Fruit fly (Drosophila melanogaster) whole organism, embryonic: ENCODE data around the gene Son.

Experiments
- Abd-B ChIP-seq: fragments of 200-800 bp; sonication (Bioruptor generic); optimal IDR thresholded peaks from 2 replicates; lab custom pipeline; 2018; ENCODE audit warnings: missing biosample characterization, mild to moderate bottlenecking, missing genetic modification characterization, moderate library complexity
- Bdp1 ChIP-seq: fragments of 200-800 bp; sonication (Bioruptor generic); optimal IDR thresholded peaks from 3 replicates; lab custom pipeline; 2016; ENCODE audit warnings: missing biosample characterization, missing genetic modification characterization
- CG10366 ChIP-seq: fragments of 200-800 bp; sonication (Bioruptor generic); IDR thresholded peaks from 2 replicates; pipeline ENCODE4 v1.3.6; 2022; ENCODE audit warnings: missing biosample characterization, missing genetic modification characterization
- CG10959 ChIP-seq: fragments of 200-800 bp; sonication (Bioruptor generic); IDR thresholded peaks from 2 replicates; pipeline ENCODE4 v1.3.6; 2022; ENCODE audit warnings: missing biosample characterization, missing genetic modification characterization
- CG11456 ChIP-seq: fragments of 200-800 bp; sonication (Bioruptor generic); IDR thresholded peaks from 3 replicates; pipeline ENCODE4 v1.3.6; 2022; ENCODE audit warnings: missing biosample characterization, missing genetic modification characterization
- CG12299 ChIP-seq: fragments of 200-800 bp; sonication (Bioruptor generic); optimal IDR thresholded peaks from 2 replicates; lab custom pipeline; 2018; ENCODE audit warnings: missing biosample characterization, mild to moderate bottlenecking, missing genetic modification characterization
- CG13624 ChIP-seq: fragments of 200-800 bp; sonication (Bioruptor generic); optimal IDR thresholded peaks from 2 replicates; lab custom pipeline; 2016; ENCODE audit warnings: missing biosample characterization, missing genetic modification characterization
- CG14014 ChIP-seq: fragments of 200-800 bp; sonication (Bioruptor generic); IDR thresholded peaks from 2 replicates; pipeline ENCODE4 v1.3.6; 2022; ENCODE audit warnings: missing biosample characterization, missing genetic modification characterization
- CG15011 ChIP-seq: fragments of 200-800 bp; sonication (Bioruptor generic); optimal IDR thresholded peaks from 3 replicates; lab custom pipeline; 2018; ENCODE audit warnings: missing biosample characterization, mild to moderate bottlenecking, missing genetic modification characterization
- CG17361 ChIP-seq: fragments of 200-800 bp; sonication (Bioruptor generic); IDR thresholded peaks from 3 replicates; pipeline ENCODE4 v1.3.6; 2022; ENCODE audit warnings: missing biosample characterization, missing genetic modification characterization
- CG1792 ChIP-seq: fragments of 200-800 bp; sonication (Bioruptor generic); optimal IDR thresholded peaks from 2 replicates; lab custom pipeline; 2016; ENCODE audit warnings: missing biosample characterization, missing genetic modification characterization
- CG18262 ChIP-seq: fragments of 200-800 bp; optimal IDR thresholded peaks from 3 replicates; lab custom pipeline; 2019; ENCODE audit warnings: missing biosample characterization, mild to moderate bottlenecking, missing genetic modification characterization, moderate library complexity
- CG2712 ChIP-seq: fragments of 200-800 bp; optimal IDR thresholded peaks from 3 replicates; lab custom pipeline; 2019; ENCODE audit warnings: missing biosample characterization, mild to moderate bottlenecking, missing genetic modification characterization, moderate library complexity
- CG2889 ChIP-seq: fragments of 200-800 bp; sonication (Bioruptor generic); IDR thresholded peaks from 3 replicates; pipeline ENCODE4 v1.3.6; 2022; ENCODE audit warnings: missing biosample characterization, missing genetic modification characterization
- CG31441 ChIP-seq: fragments of 200-800 bp; sonication (Bioruptor generic); IDR thresholded peaks from 2 replicates; pipeline ENCODE4 v1.3.6; 2022; ENCODE audit warnings: missing biosample characterization, missing genetic modification characterization
- CG33213 ChIP-seq: fragments of 200-800 bp; sonication (Bioruptor generic); optimal IDR thresholded peaks from 3 replicates; lab custom pipeline; 2016; ENCODE audit warnings: missing biosample characterization, missing genetic modification characterization
- CG43689 ChIP-seq: fragments of 200-800 bp; sonication (Bioruptor generic); IDR thresholded peaks from 2 replicates; pipeline ENCODE4 v1.3.6; 2022; ENCODE audit warnings: missing biosample characterization, missing genetic modification characterization
- CG6272 ChIP-seq: fragments of 200-800 bp; sonication (Bioruptor generic); IDR thresholded peaks from 2 replicates; pipeline ENCODE4 v1.3.6; 2022; ENCODE audit warnings: missing biosample characterization, missing genetic modification characterization
- CG7271 ChIP-seq: fragments of 200-800 bp; sonication (Bioruptor generic); optimal IDR thresholded peaks from 2 replicates; lab custom pipeline; 2018; ENCODE audit warnings: missing biosample characterization, mild to moderate bottlenecking, missing genetic modification characterization, moderate library complexity
- CG7372 ChIP-seq: fragments of 200-800 bp; sonication (Bioruptor generic); IDR thresholded peaks from 2 replicates; pipeline ENCODE4 v1.3.6; 2022; ENCODE audit warnings: missing biosample characterization, missing genetic modification characterization
- CG7745 ChIP-seq: fragments of 200-800 bp; sonication (Bioruptor generic); optimal IDR thresholded peaks from 2 replicates; lab custom pipeline; 2018; ENCODE audit warnings: missing biosample characterization, mild to moderate bottlenecking, missing genetic modification characterization, moderate library complexity
- CG8478 ChIP-seq: fragments of >200 bp; optimal IDR thresholded peaks from 2 replicates; lab custom pipeline; 2018
- CG9876 ChIP-seq: fragments of 200-800 bp; sonication (Bioruptor generic); optimal IDR thresholded peaks from 2 replicates; lab custom pipeline; 2016; ENCODE audit warnings: missing biosample characterization, missing genetic modification characterization
- Camta ChIP-seq: fragments of 200-800 bp; sonication (Bioruptor generic); optimal IDR thresholded peaks from 2 replicates; lab custom pipeline; 2016; ENCODE audit warnings: missing biosample characterization, missing genetic modification characterization
- D19A ChIP-seq: fragments of 200-800 bp; optimal IDR thresholded peaks from 3 replicates; lab custom pipeline; 2019; ENCODE audit warnings: missing biosample characterization, mild to moderate bottlenecking, missing genetic modification characterization, moderate library complexity
- Dbx ChIP-seq: fragments of 200-800 bp; sonication (Bioruptor generic); IDR thresholded peaks from 3 replicates; pipeline ENCODE4 v1.3.6; 2022; ENCODE audit warnings: missing biosample characterization, missing genetic modification characterization
- Elba2 ChIP-seq: fragments of 200-800 bp; sonication (Bioruptor generic); optimal IDR thresholded peaks from 3 replicates; lab custom pipeline; 2016; ENCODE audit warnings: missing biosample characterization, missing genetic modification characterization
- Ets65A ChIP-seq: fragments of 200-800 bp; sonication (Bioruptor generic); peaks from one replicate; lab custom pipeline; 2016; ENCODE audit warnings: missing biosample characterization, missing genetic modification characterization
- GATAe ChIP-seq: fragments of 200-800 bp; sonication (Bioruptor generic); conservative IDR thresholded peaks from 2 replicates; pipeline ENCODE4 v1.3.6; 2022; ENCODE audit warnings: missing biosample characterization, missing genetic modification characterization
- Gsc ChIP-seq: fragments of 200-800 bp; sonication (Bioruptor generic); IDR thresholded peaks from 2 replicates; pipeline ENCODE4 v1.3.6; 2022; ENCODE audit warnings: missing biosample characterization, missing genetic modification characterization
- HLH4C ChIP-seq: fragments of 200-800 bp; sonication (Bioruptor generic); IDR thresholded peaks from 3 replicates; pipeline ENCODE4 v1.3.6; 2022; ENCODE audit warnings: missing biosample characterization, missing genetic modification characterization; ENCODE audit not compliant: partially characterized antibody
- NC2α ChIP-seq: fragments of 200-800 bp; sonication (Bioruptor generic); optimal IDR thresholded peaks from 2 replicates; lab custom pipeline; 2016; ENCODE audit warnings: missing biosample characterization, missing genetic modification characterization
- NK7.1 ChIP-seq: fragments of 200-800 bp; sonication (Bioruptor generic); optimal IDR thresholded peaks from 3 replicates; lab custom pipeline; 2016; ENCODE audit warnings: missing biosample characterization, missing genetic modification characterization
- Scr ChIP-seq: fragments of 200-800 bp; sonication (Bioruptor generic); IDR thresholded peaks from 2 replicates; pipeline ENCODE4 v1.3.6; 2022; ENCODE audit warnings: missing biosample characterization, missing genetic modification characterization; ENCODE audit not compliant: partially characterized antibody
- Sox100B ChIP-seq: fragments of 200-800 bp; sonication (Bioruptor generic); optimal IDR thresholded peaks from 3 replicates; lab custom pipeline; 2018; ENCODE audit warnings: missing biosample characterization, mild to moderate bottlenecking, missing genetic modification characterization
- Spps ChIP-seq: fragments of 200-800 bp; sonication (Bioruptor generic); optimal IDR thresholded peaks from 2 replicates; lab custom pipeline; 2018; ENCODE audit warnings: missing biosample characterization, mild to moderate bottlenecking, missing genetic modification characterization
- Xbp1 ChIP-seq: fragments of 200-800 bp; sonication (Bioruptor generic); optimal IDR thresholded peaks from 3 replicates; lab custom pipeline; 2016; ENCODE audit warnings: missing biosample characterization, mild to moderate bottlenecking, missing genetic modification characterization
- aop ChIP-seq: fragments of 200-800 bp; sonication (Bioruptor generic); IDR thresholded peaks from 2 replicates; pipeline ENCODE4 v1.3.6; 2022; ENCODE audit warnings: missing biosample characterization, missing genetic modification characterization
- disco-r ChIP-seq: fragments of 200-800 bp; sonication (Bioruptor generic); optimal IDR thresholded peaks from 2 replicates; lab custom pipeline; 2016; ENCODE audit warnings: missing biosample characterization, missing genetic modification characterization
- ems ChIP-seq: fragments of 200-800 bp; sonication (Bioruptor generic); optimal IDR thresholded peaks from 3 replicates; lab custom pipeline; 2016; ENCODE audit warnings: missing biosample characterization, missing genetic modification characterization
- fd96Cb ChIP-seq: fragments of 200-800 bp; sonication (Bioruptor generic); optimal IDR thresholded peaks from 2 replicates; lab custom pipeline; 2018; ENCODE audit warnings: missing biosample characterization, mild to moderate bottlenecking, missing genetic modification characterization, moderate library complexity
- gem ChIP-seq: fragments of 200-800 bp; sonication (Bioruptor generic); optimal IDR thresholded peaks from 2 replicates; lab custom pipeline; 2019; ENCODE audit warnings: missing biosample characterization, mild to moderate bottlenecking, missing genetic modification characterization, moderate library complexity
- grn ChIP-seq: fragments of 200-800 bp; sonication (Bioruptor generic); optimal IDR thresholded peaks from 3 replicates; lab custom pipeline; 2017; ENCODE audit warnings: missing biosample characterization, missing genetic modification characterization
- jumu ChIP-seq: fragments of 200-800 bp; sonication (Bioruptor generic); optimal IDR thresholded peaks from 3 replicates; lab custom pipeline; 2016; ENCODE audit warnings: missing biosample characterization, missing genetic modification characterization
- lilli ChIP-seq: fragments of 200-800 bp; sonication (Bioruptor generic); optimal IDR thresholded peaks from 3 replicates; lab custom pipeline; 2016; ENCODE audit warnings: missing biosample characterization, missing genetic modification characterization
- pita ChIP-seq: fragments of 200-800 bp; sonication (Bioruptor generic); optimal IDR thresholded peaks from 2 replicates; lab custom pipeline; 2017; ENCODE audit warnings: missing biosample characterization, mild to moderate bottlenecking, missing genetic modification characterization
- run ChIP-seq: fragments of 200-800 bp; sonication (Bioruptor generic); optimal IDR thresholded peaks from 3 replicates; lab custom pipeline; 2018; ENCODE audit warnings: missing biosample characterization, mild to moderate bottlenecking, missing genetic modification characterization
- scrt ChIP-seq: fragments of 200-800 bp; sonication (Bioruptor generic); optimal IDR thresholded peaks from 2 replicates; lab custom pipeline; 2018; ENCODE audit warnings: missing biosample characterization, mild to moderate bottlenecking, missing genetic modification characterization, moderate library complexity
- sug ChIP-seq: fragments of 200-800 bp; optimal IDR thresholded peaks from 2 replicates; lab custom pipeline; 2019; ENCODE audit warnings: missing biosample characterization, mild to moderate bottlenecking, missing genetic modification characterization, moderate library complexity
- tna ChIP-seq: fragments of 200-800 bp; sonication (Bioruptor generic); IDR thresholded peaks from 2 replicates; pipeline ENCODE4 v1.3.6; 2022; ENCODE audit warnings: missing biosample characterization, missing genetic modification characterization; ENCODE audit not compliant: partially characterized antibody
- twi ChIP-seq: fragments of 200-800 bp; optimal IDR thresholded peaks from 2 replicates; lab custom pipeline; 2019; ENCODE audit warnings: missing biosample characterization, mild to moderate bottlenecking, missing genetic modification characterization, moderate library complexity

The Son gene

dm6 chr3R:9555334-9555974, 22.4 kb upstream of the Son start, which contains the start of the genes CG9386 and BckdhA (continued):
- TF ChIP-seq Gsc (GFP tag; lab: Robert Waterston, UW) = no peak
- no peak for TF ChIP-seq CG1792 (GFP tag; lab: Kevin White, UChicago)
- peak; percentile 57; the same call in 2 of the 3 replicates for TF ChIP-seq CG11456 (GFP tag; lab: Robert Waterston, UW)
- TF ChIP-seq NK7.1 (GFP tag; lab: Kevin White, UChicago) = no peak
- TF ChIP-seq Ets65A (GFP tag; lab: Kevin White, UChicago) = peak; percentile 95
- no peak for TF ChIP-seq CG15011 (GFP tag; lab: Kevin White, UChicago)
- TF ChIP-seq fd96Cb = peak; percentile 31
- no peak for TF ChIP-seq CG10959 (GFP tag; lab: Robert Waterston, UW)
- peak; percentile 53; the same call in 2 of the 3 replicates for TF ChIP-seq Dbx (GFP tag; lab: Robert Waterston, UW)
- peak; percentile 56 for TF ChIP-seq CG18262
- TF ChIP-seq Abd-B (GFP tag; lab: Kevin White, UChicago) = no peak
- TF ChIP-seq CG7372 (GFP tag; lab: Robert Waterston, UW) = peak; percentile 98
- peak; percentile 78 for TF ChIP-seq lilli
- TF ChIP-seq CG6272 (GFP tag; lab: Robert Waterston, UW) = peak; percentile 37; the same call in 1 of the 2 replicates
- TF ChIP-seq gem (tag; lab: Kevin White, UChicago) = peak; percentile 66
- no peak for TF ChIP-seq GATAe (GFP tag; lab: Robert Waterston, UW)
- TF ChIP-seq CG17361 (GFP tag; lab: Robert Waterston, UW) = peak; percentile 74; the same call in 2 of the 3 replicates
- no peak for TF ChIP-seq run (tag; lab: Kevin White, UChicago)
- no peak for TF ChIP-seq aop
- TF ChIP-seq CG7271 (tag; lab: Kevin White, UChicago) = no peak
- TF ChIP-seq CG9876 (GFP tag; lab: Kevin White, UChicago) = peak; percentile 26
- TF ChIP-seq pita = no peak
- no peak for TF ChIP-seq Elba2
- TF ChIP-seq CG8478 (lab: Kevin White, UChicago) = no peak
- peak; percentile 57 for TF ChIP-seq grn (GFP tag; lab: Kevin White, UChicago)
- no peak for TF ChIP-seq Spps (tag; lab: Kevin White, UChicago)
- TF ChIP-seq Bdp1 (GFP tag; lab: Kevin White, UChicago) = peak; percentile 23
- TF ChIP-seq CG2889 (GFP tag; lab: Robert Waterston, UW) = no peak
- TF ChIP-seq CG33213 (GFP tag; lab: Kevin White, UChicago) = peak; percentile 17
- TF ChIP-seq CG43689 (GFP tag; lab: Robert Waterston, UW) = no peak
- peak; percentile 81 for TF ChIP-seq Scr (GFP tag; lab: Robert Waterston, UW)
- no peak for TF ChIP-seq CG12299 (tag; lab: Kevin White, UChicago)
- TF ChIP-seq Camta (GFP tag; lab: Kevin White, UChicago) = no peak
- TF ChIP-seq CG31441 = peak; percentile 52; the same call in 1 of the 2 replicates
- peak; percentile 64 for TF ChIP-seq CG2712 (tag; lab: Kevin White, UChicago)
- peak; percentile 60 for TF ChIP-seq sug (tag; lab: Kevin White, UChicago)
- peak; percentile 30 for TF ChIP-seq jumu (GFP tag; lab: Kevin White, UChicago)
- peak; percentile 53 for TF ChIP-seq ems (GFP tag; lab: Kevin White, UChicago)
- TF ChIP-seq tna = no peak
- TF ChIP-seq NC2α (GFP tag; lab: Kevin White, UChicago) = no peak
- TF ChIP-seq disco-r (GFP tag; lab: Kevin White, UChicago) = no peak
- peak; percentile 38 for TF ChIP-seq D19A (tag; lab: Kevin White, UChicago)
- peak; percentile 69 for TF ChIP-seq Xbp1 (GFP tag; lab: Kevin White, UChicago)
- peak; percentile 49 for TF ChIP-seq scrt
- peak; percentile 46; the same call in 1 of the 2 replicates for TF ChIP-seq CG14014 (GFP tag; lab: Robert Waterston, UW)
- TF ChIP-seq Sox100B = no peak
- TF ChIP-seq twi (tag; lab: Kevin White, UChicago) = no peak
- no peak for TF ChIP-seq CG7745 (tag; lab: Kevin White, UChicago)
- TF ChIP-seq CG10366 = peak; percentile 28; the same call in 1 of the 2 replicates
- peak; percentile 74 for TF ChIP-seq HLH4C
- peak; percentile 68 for TF ChIP-seq CG13624
